Fruit fly (Drosophila melanogaster) whole organism, embryonic: ENCODE data around the gene Cerk.

Experiments
- Asciz ChIP-seq: fragments of 200-800 bp; sonication (Bioruptor generic); optimal IDR thresholded peaks from 2 replicates; lab custom pipeline; 2017; ENCODE audit warnings: missing biosample characterization, mild to moderate bottlenecking, missing genetic modification characterization, missing genetic modification reagents
- Bteb2 ChIP-seq: fragments of 200-800 bp; sonication (Bioruptor generic); optimal IDR thresholded peaks from 2 replicates; lab custom pipeline; 2016; ENCODE audit warnings: missing biosample characterization, missing genetic modification characterization
- CG10274 ChIP-seq: fragments of 200-800 bp; sonication (Bioruptor generic); optimal IDR thresholded peaks from 3 replicates; lab custom pipeline; 2017; ENCODE audit warnings: missing biosample characterization, mild to moderate bottlenecking, missing genetic modification characterization
- CG10959 ChIP-seq: fragments of 200-800 bp; sonication (Bioruptor generic); IDR thresholded peaks from 2 replicates; pipeline ENCODE4 v1.3.6; 2022; ENCODE audit warnings: missing biosample characterization, missing genetic modification characterization
- CG12071 ChIP-seq: fragments of 200-800 bp; sonication (Bioruptor generic); optimal IDR thresholded peaks from 3 replicates; lab custom pipeline; 2018; ENCODE audit warnings: missing biosample characterization, mild to moderate bottlenecking, missing genetic modification characterization
- CG12744 ChIP-seq: fragments of 200-800 bp; sonication (Bioruptor generic); optimal IDR thresholded peaks from 2 replicates; lab custom pipeline; 2016; ENCODE audit warnings: missing biosample characterization, missing genetic modification characterization
- CG12769 ChIP-seq: fragments of 200-800 bp; sonication (Bioruptor generic); optimal IDR thresholded peaks from 2 replicates; lab custom pipeline; 2019; ENCODE audit warnings: missing biosample characterization, mild to moderate bottlenecking, missing genetic modification characterization, moderate library complexity
- CG14710 ChIP-seq: fragments of 200-800 bp; sonication (Bioruptor generic); optimal IDR thresholded peaks from 3 replicates; lab custom pipeline; 2019; ENCODE audit warnings: missing biosample characterization, mild to moderate bottlenecking, missing genetic modification characterization, moderate library complexity
- CG1792 ChIP-seq: fragments of 200-800 bp; sonication (Bioruptor generic); optimal IDR thresholded peaks from 2 replicates; lab custom pipeline; 2016; ENCODE audit warnings: missing biosample characterization, missing genetic modification characterization
- CG18476 ChIP-seq: fragments of 200-800 bp; sonication (Bioruptor generic); optimal IDR thresholded peaks from 2 replicates; lab custom pipeline; 2016; ENCODE audit warnings: missing biosample characterization, mild to moderate bottlenecking, missing genetic modification characterization
- CG2120 ChIP-seq: fragments of 200-800 bp; sonication (Bioruptor generic); optimal IDR thresholded peaks from 3 replicates; lab custom pipeline; 2016; ENCODE audit warnings: missing biosample characterization, missing genetic modification characterization
- CG2678 ChIP-seq: fragments of 200-800 bp; sonication (Bioruptor generic); optimal IDR thresholded peaks from 3 replicates; lab custom pipeline; 2019; ENCODE audit warnings: missing biosample characterization, mild to moderate bottlenecking, missing genetic modification characterization, moderate library complexity
- CG2875 ChIP-seq: fragments of 200-800 bp; sonication (Bioruptor generic); optimal IDR thresholded peaks from 2 replicates; lab custom pipeline; 2017; ENCODE audit warnings: missing biosample characterization, mild to moderate bottlenecking, missing genetic modification characterization, missing genetic modification reagents
- CG31441 ChIP-seq: fragments of 200-800 bp; sonication (Bioruptor generic); IDR thresholded peaks from 2 replicates; pipeline ENCODE4 v1.3.6; 2022; ENCODE audit warnings: missing biosample characterization, missing genetic modification characterization
- CG34224 ChIP-seq: fragments of 200-800 bp; sonication (Bioruptor generic); IDR thresholded peaks from 3 replicates; pipeline ENCODE4 v1.3.6; 2022; ENCODE audit warnings: missing biosample characterization, missing genetic modification characterization; ENCODE audit not compliant: partially characterized antibody
- CG6654 ChIP-seq: fragments of 200-800 bp; sonication (Bioruptor generic); optimal IDR thresholded peaks from 2 replicates; lab custom pipeline; 2017; ENCODE audit warnings: missing biosample characterization, mild to moderate bottlenecking, missing genetic modification characterization
- CG8924 ChIP-seq: fragments of 200-800 bp; optimal IDR thresholded peaks from 3 replicates; lab custom pipeline; 2019; ENCODE audit warnings: missing biosample characterization, mild to moderate bottlenecking, missing genetic modification characterization, moderate library complexity
- D ChIP-seq, 2 experiments: fragments of 200-800 bp in 1 of 2; fragments of >200 bp in 1 of 2; sonication (Bioruptor generic) in 1 of 2; optimal IDR thresholded peaks; 2 replicates in 1 of 2; 3 replicates in 1 of 2; lab custom pipeline; 2017; ENCODE audit warnings: mild to moderate bottlenecking in 1 of 2, missing biosample characterization in 1 of 2, missing genetic modification characterization in 1 of 2, missing genetic modification reagents in 1 of 2
- D19A ChIP-seq: fragments of 200-800 bp; optimal IDR thresholded peaks from 3 replicates; lab custom pipeline; 2019; ENCODE audit warnings: missing biosample characterization, mild to moderate bottlenecking, missing genetic modification characterization, moderate library complexity
- Dbx ChIP-seq: fragments of 200-800 bp; sonication (Bioruptor generic); IDR thresholded peaks from 3 replicates; pipeline ENCODE4 v1.3.6; 2022; ENCODE audit warnings: missing biosample characterization, missing genetic modification characterization
- Doc2 ChIP-seq: fragments of 200-800 bp; sonication (Bioruptor generic); IDR thresholded peaks from 2 replicates; pipeline ENCODE4 v1.3.6; 2022; ENCODE audit warnings: missing biosample characterization, missing genetic modification characterization
- H15 ChIP-seq: fragments of 200-800 bp; sonication (Bioruptor generic); IDR thresholded peaks from 3 replicates; pipeline ENCODE4 v1.3.6; 2022; ENCODE audit warnings: missing biosample characterization, missing genetic modification characterization
- HmgD ChIP-seq: fragments of 200-800 bp; sonication (Bioruptor generic); optimal IDR thresholded peaks from 3 replicates; lab custom pipeline; 2016; ENCODE audit warnings: missing biosample characterization, missing genetic modification characterization
- HmgZ ChIP-seq: fragments of 200-800 bp; sonication (Bioruptor generic); optimal IDR thresholded peaks from 2 replicates; lab custom pipeline; 2018; ENCODE audit warnings: missing biosample characterization, mild to moderate bottlenecking, missing genetic modification characterization
- Hr3 ChIP-seq: fragments of 200-800 bp; sonication (Bioruptor generic); optimal IDR thresholded peaks from 3 replicates; lab custom pipeline; 2016; ENCODE audit warnings: missing biosample characterization, missing genetic modification characterization
- Max ChIP-seq: fragments of 200-800 bp; sonication (Bioruptor generic); optimal IDR thresholded peaks from 2 replicates; lab custom pipeline; 2016; ENCODE audit warnings: missing biosample characterization, mild to moderate bottlenecking, missing genetic modification characterization
- Meics ChIP-seq: fragments of 200-800 bp; sonication (Bioruptor generic); optimal IDR thresholded peaks from 2 replicates; lab custom pipeline; 2017; ENCODE audit warnings: missing biosample characterization, mild to moderate bottlenecking, missing genetic modification characterization
- NK7.1 ChIP-seq: fragments of 200-800 bp; sonication (Bioruptor generic); optimal IDR thresholded peaks from 3 replicates; lab custom pipeline; 2016; ENCODE audit warnings: missing biosample characterization, missing genetic modification characterization
- Oli ChIP-seq: fragments of 200-800 bp; sonication (Bioruptor generic); optimal IDR thresholded peaks from 2 replicates; lab custom pipeline; 2018; ENCODE audit warnings: missing biosample characterization, mild to moderate bottlenecking, missing genetic modification characterization, moderate library complexity
- ase ChIP-seq: fragments of 200-800 bp; sonication (Bioruptor generic); IDR thresholded peaks from 3 replicates; pipeline ENCODE4 v1.3.6; 2022; ENCODE audit warnings: missing biosample characterization, missing genetic modification characterization
- cato ChIP-seq: fragments of 200-800 bp; sonication (Bioruptor generic); optimal IDR thresholded peaks from 2 replicates; lab custom pipeline; 2016; ENCODE audit warnings: missing biosample characterization, missing genetic modification characterization, borderline replicate concordance
- chinmo ChIP-seq: fragments of 200-800 bp; sonication (Bioruptor generic); IDR thresholded peaks from 4 replicates; pipeline ENCODE4 v1.3.6; 2022; ENCODE audit warnings: missing biosample characterization, missing genetic modification characterization; ENCODE audit not compliant: partially characterized antibody
- ci ChIP-seq: fragments of 200-800 bp; sonication (Bioruptor generic); IDR thresholded peaks from 3 replicates; pipeline ENCODE4 v1.3.6; 2022; ENCODE audit warnings: missing biosample characterization, missing genetic modification characterization
- corto ChIP-seq: fragments of 200-800 bp; sonication (Bioruptor generic); optimal IDR thresholded peaks from 2 replicates; lab custom pipeline; 2016; ENCODE audit warnings: missing biosample characterization, mild to moderate bottlenecking, missing genetic modification characterization, moderate library complexity
- crp ChIP-seq, 2 experiments: fragments of 200-800 bp; sonication (Bioruptor generic); optimal IDR thresholded peaks; 2 replicates in 1 of 2; 3 replicates in 1 of 2; lab custom pipeline; 2017; ENCODE audit warnings: missing biosample characterization in 2 of 2, missing genetic modification characterization in 2 of 2, mild to moderate bottlenecking in 1 of 2, moderate library complexity in 1 of 2
- dan ChIP-seq: fragments of 200-800 bp; sonication (Bioruptor generic); IDR thresholded peaks from 2 replicates; pipeline ENCODE4 v1.3.6; 2022; ENCODE audit warnings: missing biosample characterization, missing genetic modification characterization
- dimm ChIP-seq: fragments of 200-800 bp; sonication (Bioruptor generic); IDR thresholded peaks from 2 replicates; pipeline ENCODE4 v1.3.6; 2022; ENCODE audit warnings: missing biosample characterization, missing genetic modification characterization
- eve ChIP-seq, 2 experiments: fragments of >200 bp; optimal IDR thresholded peaks; 2 replicates each; lab custom pipeline; 2017; ENCODE audit warnings: missing biosample characterization in 2 of 2, missing genetic modification characterization in 2 of 2
- eyg ChIP-seq: fragments of 200-800 bp; sonication (Bioruptor generic); optimal IDR thresholded peaks from 3 replicates; lab custom pipeline; 2016; ENCODE audit warnings: missing biosample characterization, missing genetic modification characterization
- gcm ChIP-seq: fragments of 200-800 bp; sonication (Bioruptor generic); optimal IDR thresholded peaks from 2 replicates; lab custom pipeline; 2019; ENCODE audit warnings: missing biosample characterization, mild to moderate bottlenecking, missing genetic modification characterization, moderate library complexity
- lola ChIP-seq, 3 experiments: fragments of >200 bp in 2 of 3; fragments of 200-800 bp in 1 of 3; sonication (Bioruptor generic) in 1 of 3; optimal IDR thresholded peaks; 2 replicates each; lab custom pipeline; 2017 to 2019; ENCODE audit warnings: missing biosample characterization in 3 of 3, missing genetic modification characterization in 3 of 3, mild to moderate bottlenecking in 1 of 3, moderate library complexity in 1 of 3
- maf-S ChIP-seq: fragments of 200-800 bp; sonication (Bioruptor generic); optimal IDR thresholded peaks from 2 replicates; lab custom pipeline; 2016; ENCODE audit warnings: missing biosample characterization, missing genetic modification characterization
- onecut ChIP-seq: fragments of 200-800 bp; sonication (Bioruptor generic); IDR thresholded peaks from 2 replicates; pipeline ENCODE4 v1.3.6; 2022; ENCODE audit warnings: missing biosample characterization, missing genetic modification characterization
- phol ChIP-seq: fragments of 200-800 bp; sonication (Bioruptor generic); optimal IDR thresholded peaks from 3 replicates; lab custom pipeline; 2018; ENCODE audit warnings: missing biosample characterization, mild to moderate bottlenecking, missing genetic modification characterization, moderate library complexity
- row ChIP-seq: fragments of 200-800 bp; sonication (Bioruptor generic); IDR thresholded peaks from 3 replicates; pipeline ENCODE4 v1.3.6; 2022; ENCODE audit warnings: missing biosample characterization, missing genetic modification characterization
- sqz ChIP-seq: fragments of 200-800 bp; sonication (Bioruptor generic); optimal IDR thresholded peaks from 3 replicates; lab custom pipeline; 2018; ENCODE audit warnings: missing biosample characterization, mild to moderate bottlenecking, missing genetic modification characterization
- tx ChIP-seq: fragments of 200-800 bp; sonication (Bioruptor generic); optimal IDR thresholded peaks from 2 replicates; lab custom pipeline; 2016; ENCODE audit warnings: missing biosample characterization, missing genetic modification characterization
- unpg ChIP-seq: fragments of 200-800 bp; sonication (Bioruptor generic); optimal IDR thresholded peaks from 3 replicates; lab custom pipeline; 2018; ENCODE audit warnings: missing biosample characterization, mild to moderate bottlenecking, missing genetic modification characterization, moderate library complexity
- yki ChIP-seq: fragments of >200 bp; optimal IDR thresholded peaks from 3 replicates; lab custom pipeline; 2018

Gene Cerk

DNA sequence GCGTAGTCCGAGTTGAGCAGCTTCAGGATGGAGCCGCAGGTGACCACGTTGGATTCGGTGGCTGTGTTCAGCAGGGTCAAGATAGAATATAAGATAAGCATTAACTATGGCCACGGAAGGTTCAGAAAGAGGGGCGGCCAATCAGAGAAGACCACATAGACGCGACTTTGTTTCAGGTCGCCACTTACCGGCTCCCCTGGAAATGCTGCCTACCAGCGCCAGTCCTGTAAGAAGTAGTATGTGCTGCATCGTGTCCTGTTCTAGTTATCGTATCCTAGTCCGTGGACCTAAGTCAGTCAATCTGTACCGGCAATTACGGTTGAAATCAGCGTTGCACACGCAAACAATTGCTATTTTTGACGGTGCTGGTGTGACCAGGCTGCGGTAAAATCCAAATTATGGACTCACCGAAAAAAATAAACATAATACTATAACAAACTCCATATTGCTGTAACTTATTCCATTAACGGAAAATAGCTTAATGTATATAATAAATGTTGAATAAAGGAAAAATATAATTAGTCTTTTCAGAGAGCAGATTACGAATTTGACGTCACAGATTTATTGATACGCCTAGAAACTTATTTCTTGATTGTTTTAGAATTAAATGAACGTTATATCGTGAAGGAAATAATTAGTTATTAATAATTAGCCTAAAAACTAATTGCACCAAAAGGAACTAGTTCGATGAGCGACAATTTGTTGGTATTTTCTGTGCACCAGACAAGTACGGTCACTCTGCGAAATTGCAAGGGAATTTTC, 13.6 kb downstream of the Cerk start, which contains the start of the genes CG11999 and CG1161 (continued):
- no peak for TF ChIP-seq crp (GFP tag; optimal IDR thresholded peaks at IDR 0.05; lab: Kevin White, UChicago)
- TF ChIP-seq CG12744: no peak
- TF ChIP-seq H15 (GFP tag; lab: Robert Waterston, UW): no peak
- no peak for TF ChIP-seq lola (GFP tag; optimal IDR thresholded peaks at IDR 0.05; lab: Kevin White, UChicago)
- TF ChIP-seq HmgZ (tag; lab: Kevin White, UChicago): no peak
- TF ChIP-seq CG2120 (GFP tag; lab: Kevin White, UChicago): peak; percentile 40
- TF ChIP-seq CG1792 (GFP tag; lab: Kevin White, UChicago): no peak
- TF ChIP-seq ase (GFP tag; lab: Robert Waterston, UW): no peak
- no peak for TF ChIP-seq Max (GFP tag; lab: Kevin White, UChicago)
- no peak for TF ChIP-seq CG10959 (GFP tag; lab: Robert Waterston, UW)
- no peak for TF ChIP-seq D (optimal IDR thresholded peaks at IDR 0.05; lab: Kevin White, UChicago)
- no peak for TF ChIP-seq D (GFP tag; optimal IDR thresholded peaks at IDR 0.05; lab: Kevin White, UChicago)
- TF ChIP-seq CG34224 (GFP tag; lab: Robert Waterston, UW): no peak
- TF ChIP-seq Bteb2: no peak
- no peak for TF ChIP-seq Doc2
- no peak for TF ChIP-seq dimm (GFP tag; lab: Robert Waterston, UW)
- no peak for TF ChIP-seq cato
- TF ChIP-seq CG31441 (GFP tag; lab: Robert Waterston, UW): no peak; the same call in 1 of the 2 replicates
- TF ChIP-seq Hr3 (GFP tag; lab: Kevin White, UChicago): peak; percentile 36
- no peak for TF ChIP-seq eve (GFP tag; optimal IDR thresholded peaks at IDR 0.05; lab: Kevin White, UChicago)
- no peak for TF ChIP-seq CG10274 (GFP tag; lab: Kevin White, UChicago)
- TF ChIP-seq phol (tag; lab: Kevin White, UChicago): peak; percentile 63
- TF ChIP-seq sqz (GFP tag; lab: Kevin White, UChicago): no peak
- TF ChIP-seq chinmo: no peak
- TF ChIP-seq corto (GFP tag; lab: Kevin White, UChicago): no peak
- TF ChIP-seq CG12769 (tag; lab: Kevin White, UChicago): no peak
- no peak for TF ChIP-seq Asciz (GFP tag; lab: Kevin White, UChicago)
- no peak for TF ChIP-seq HmgD (GFP tag; lab: Kevin White, UChicago)
- TF ChIP-seq CG2678 (tag; lab: Kevin White, UChicago): no peak
- no peak for TF ChIP-seq Oli (tag; lab: Kevin White, UChicago)
- no peak for TF ChIP-seq dan (GFP tag; lab: Robert Waterston, UW)
- peak; percentile 14 for TF ChIP-seq D19A (tag; lab: Kevin White, UChicago)
- no peak for TF ChIP-seq tx
- no peak for TF ChIP-seq ci
- TF ChIP-seq row (GFP tag; lab: Robert Waterston, UW): peak; percentile 57; the same call in 2 of the 3 replicates
- TF ChIP-seq CG18476 (GFP tag; lab: Kevin White, UChicago): no peak
- TF ChIP-seq maf-S: no peak
- no peak for TF ChIP-seq Meics
- peak; percentile 46 for TF ChIP-seq CG8924
- no peak for TF ChIP-seq yki (lab: Kevin White, UChicago)
- no peak for TF ChIP-seq Dbx (GFP tag; lab: Robert Waterston, UW)
- peak; percentile 64 for TF ChIP-seq CG14710
- TF ChIP-seq onecut (GFP tag; lab: Robert Waterston, UW): no peak
- no peak for TF ChIP-seq CG6654 (GFP tag; lab: Kevin White, UChicago)
- no peak for TF ChIP-seq CG2875 (GFP tag; lab: Kevin White, UChicago)
- TF ChIP-seq NK7.1 (GFP tag; lab: Kevin White, UChicago): no peak
- no peak for TF ChIP-seq gcm (GFP tag; lab: Kevin White, UChicago)
- TF ChIP-seq unpg: peak; percentile 12
- no peak for TF ChIP-seq eyg (GFP tag; lab: Kevin White, UChicago)
- no peak for TF ChIP-seq CG12071 (GFP tag; lab: Kevin White, UChicago)
